Worm (Caenorhabditis elegans) whole organism, young adult: ENCODE results near the gene srh-217.

Experiments used
- F10E7.11 ChIP-seq: sonication (generic microtip); optimal IDR thresholded peaks from 2 replicates; lab custom pipeline; 2017; ENCODE audit warnings: mild to moderate bottlenecking, missing genetic modification characterization, moderate library complexity, missing compliant biosample characterization
- F23B12.7 ChIP-seq: sonication (generic microtip); optimal IDR thresholded peaks from 2 replicates; lab custom pipeline; 2017; ENCODE audit warnings: missing genetic modification characterization, mild to moderate bottlenecking, missing compliant biosample characterization, antibody characterized with exemption, moderate library complexity; ENCODE audit not compliant: insufficient read depth
- F33H1.4 ChIP-seq: fragments of 200-800 bp; sonication (Bioruptor generic); IDR thresholded peaks from 2 replicates; pipeline ENCODE4 v1.3.6; 2022; ENCODE audit warnings: missing genetic modification reagents, missing genetic modification characterization, missing compliant biosample characterization
- F57C9.4 ChIP-seq: sonication (generic microtip); optimal IDR thresholded peaks from 2 replicates; lab custom pipeline; 2017; ENCODE audit warnings: mild to moderate bottlenecking, missing genetic modification characterization, missing compliant biosample characterization
- Y53F4B.3 ChIP-seq: fragments of 200-800 bp; sonication (Bioruptor generic); IDR thresholded peaks from 2 replicates; pipeline ENCODE4 v1.3.6; 2022; ENCODE audit warnings: missing genetic modification reagents, missing genetic modification characterization, missing compliant biosample characterization
- Y95B8A.8 ChIP-seq: fragments of 200-800 bp; sonication (Bioruptor generic); IDR thresholded peaks from 2 replicates; pipeline ENCODE4 v1.3.6; 2022; ENCODE audit warnings: missing genetic modification reagents, missing genetic modification characterization, missing compliant biosample characterization
- ama-1 ChIP-seq, 3 experiments: fragments of 150-350 bp in 1 of 3; sonication (generic microtip) in 2 of 3; optimal IDR thresholded peaks; 2 replicates each; lab custom pipeline; 2014 to 2018; ENCODE audit warnings: missing biosample characterization in 2 of 3, missing genetic modification characterization in 2 of 3, missing genetic modification reagents in 2 of 3
- aptf-3 ChIP-seq: fragments of 200-800 bp; sonication (Bioruptor generic); IDR thresholded peaks from 2 replicates; pipeline ENCODE4 v1.3.6; 2022; ENCODE audit warnings: missing genetic modification characterization, missing compliant biosample characterization
- atf-7 ChIP-seq: sonication (generic microtip); optimal IDR thresholded peaks from 2 replicates; lab custom pipeline; 2017; ENCODE audit warnings: mild to moderate bottlenecking, missing genetic modification characterization, missing compliant biosample characterization
- athp-1 ChIP-seq: sonication (generic microtip); optimal IDR thresholded peaks from 2 replicates; lab custom pipeline; 2017; ENCODE audit warnings: mild to moderate bottlenecking, missing genetic modification characterization, missing compliant biosample characterization
- attf-3 ChIP-seq: fragments of 200-800 bp; sonication (Bioruptor generic); conservative IDR thresholded peaks from 2 replicates; pipeline ENCODE4 v1.3.6; 2022; ENCODE audit warnings: missing genetic modification reagents, missing genetic modification characterization, missing compliant biosample characterization
- cebp-1 ChIP-seq, 2 experiments: fragments of 200-800 bp in 1 of 2; sonication (Bioruptor generic) in 1 of 2; sonication (generic microtip) in 1 of 2; IDR thresholded peaks in 1 of 2; optimal IDR thresholded peaks in 1 of 2; 2 replicates each; pipeline versions ENCODE4 v1.3.6 to Lab custom; 2017 to 2022; ENCODE audit warnings: missing compliant biosample characterization in 2 of 2, missing genetic modification characterization in 2 of 2, mild to moderate bottlenecking in 1 of 2, missing genetic modification reagents in 1 of 2, moderate library complexity in 1 of 2
- chd-7 ChIP-seq: sonication (generic microtip); optimal IDR thresholded peaks from 2 replicates; lab custom pipeline; 2016; ENCODE audit warnings: mild to moderate bottlenecking, missing genetic modification characterization, moderate library complexity, missing compliant biosample characterization
- dox-1 ChIP-seq: fragments of 200-800 bp; sonication (Bioruptor generic); IDR thresholded peaks from 2 replicates; pipeline ENCODE4 v1.3.6; 2022; ENCODE audit warnings: missing genetic modification reagents, missing genetic modification characterization, missing compliant biosample characterization
- egrh-3 ChIP-seq: fragments of 200-800 bp; sonication (Bioruptor generic); IDR thresholded peaks from 2 replicates; pipeline ENCODE4 v1.3.6; 2022; ENCODE audit warnings: missing genetic modification reagents, missing genetic modification characterization, missing compliant biosample characterization
- ets-4 ChIP-seq: fragments of 200-800 bp; sonication (Bioruptor generic); optimal IDR thresholded peaks from 2 replicates; lab custom pipeline; 2018; ENCODE audit warnings: mild to moderate bottlenecking, missing genetic modification characterization, missing compliant biosample characterization
- hlh-26 ChIP-seq: fragments of 200-800 bp; sonication (Bioruptor generic); conservative IDR thresholded peaks from 2 replicates; pipeline ENCODE4 v1.3.6; 2022; ENCODE audit warnings: missing genetic modification reagents, missing genetic modification characterization, missing compliant biosample characterization
- hsf-1 ChIP-seq: fragments of 200-800 bp; sonication (Bioruptor generic); IDR thresholded peaks from 2 replicates; pipeline ENCODE4 v1.3.6; 2022; ENCODE audit warnings: missing genetic modification reagents, missing genetic modification characterization, missing compliant biosample characterization
- lag-1 ChIP-seq: fragments of 200-800 bp; sonication (Bioruptor generic); IDR thresholded peaks from 2 replicates; pipeline ENCODE4 v1.3.6; 2022; ENCODE audit warnings: missing genetic modification reagents, missing genetic modification characterization, missing compliant biosample characterization
- let-607 ChIP-seq, 2 experiments: fragments of 200-800 bp in 1 of 2; sonication (Bioruptor generic) in 1 of 2; sonication (generic microtip) in 1 of 2; optimal IDR thresholded peaks; 2 replicates each; lab custom pipeline; 2016 to 2018; ENCODE audit warnings: mild to moderate bottlenecking in 2 of 2, missing compliant biosample characterization in 2 of 2, missing genetic modification characterization in 2 of 2, moderate library complexity in 2 of 2, missing genotype in 1 of 2
- lin-40 ChIP-seq: sonication (generic microtip); optimal IDR thresholded peaks from 2 replicates; lab custom pipeline; 2016; ENCODE audit warnings: missing genetic modification characterization, mild to moderate bottlenecking, missing compliant biosample characterization, missing genotype, missing genetic modification reagents
- lsl-1 ChIP-seq: fragments of 200-800 bp; sonication (Bioruptor generic); optimal IDR thresholded peaks from 2 replicates; lab custom pipeline; 2018; ENCODE audit warnings: mild to moderate bottlenecking, missing genetic modification characterization, moderate library complexity, missing compliant biosample characterization
- lsy-27 ChIP-seq: sonication (generic microtip); optimal IDR thresholded peaks from 2 replicates; lab custom pipeline; 2017; ENCODE audit warnings: missing genetic modification characterization, mild to moderate bottlenecking, missing compliant biosample characterization, antibody characterized with exemption, missing genotype, borderline replicate concordance; ENCODE audit not compliant: insufficient read depth
- madf-3 ChIP-seq: fragments of 200-800 bp; sonication (Bioruptor generic); IDR thresholded peaks from 2 replicates; pipeline ENCODE4 v1.3.6; 2022; ENCODE audit warnings: missing genetic modification reagents, missing genetic modification characterization, missing compliant biosample characterization
- mxl-1 ChIP-seq: sonication (generic microtip); optimal IDR thresholded peaks from 2 replicates; lab custom pipeline; 2016; ENCODE audit warnings: missing genetic modification characterization, missing compliant biosample characterization
- nfya-2 ChIP-seq: fragments of 200-800 bp; sonication (Bioruptor generic); IDR thresholded peaks from 2 replicates; pipeline ENCODE4 v1.3.6; 2022; ENCODE audit warnings: missing genetic modification reagents, missing genetic modification characterization, missing compliant biosample characterization
- nfyb-1 ChIP-seq: fragments of 200-800 bp; sonication (Bioruptor generic); IDR thresholded peaks from 2 replicates; pipeline ENCODE4 v1.3.6; 2022; ENCODE audit warnings: missing genetic modification reagents, missing genetic modification characterization, missing compliant biosample characterization
- nhr-80 ChIP-seq: sonication (generic microtip); optimal IDR thresholded peaks from 2 replicates; lab custom pipeline; 2016; ENCODE audit warnings: missing genetic modification characterization, missing compliant biosample characterization
- pbrm-1 ChIP-seq: fragments of 200-800 bp; sonication (Bioruptor generic); IDR thresholded peaks from 2 replicates; pipeline ENCODE4 v1.3.6; 2022; ENCODE audit warnings: missing genetic modification reagents, missing genetic modification characterization, missing compliant biosample characterization
- rcor-1 ChIP-seq: fragments of 200-800 bp; sonication (Bioruptor generic); IDR thresholded peaks from 2 replicates; pipeline ENCODE4 v1.3.6; 2022; ENCODE audit warnings: missing genetic modification reagents, missing genetic modification characterization, missing compliant biosample characterization
- repo-1 ChIP-seq: sonication (generic microtip); optimal IDR thresholded peaks from 2 replicates; lab custom pipeline; 2017; ENCODE audit warnings: mild to moderate bottlenecking, missing genetic modification characterization, missing compliant biosample characterization
- rpc-1 ChIP-seq, 2 experiments: fragments of 150-350 bp in 1 of 2; sonication (generic microtip) in 1 of 2; optimal IDR thresholded peaks; 2 replicates each; lab custom pipeline; 2014 to 2018; ENCODE audit warnings: missing biosample characterization in 1 of 2, missing genetic modification characterization in 1 of 2, missing genetic modification reagents in 1 of 2, missing genotype in 1 of 2
- sdz-38 ChIP-seq: sonication (generic microtip); optimal IDR thresholded peaks from 2 replicates; lab custom pipeline; 2016; ENCODE audit warnings: missing genotype, missing genetic modification characterization, missing compliant biosample characterization
- sea-2 ChIP-seq: fragments of 200-800 bp; sonication (Bioruptor generic); IDR thresholded peaks from 2 replicates; pipeline ENCODE4 v1.3.6; 2022; ENCODE audit warnings: missing genetic modification characterization, missing compliant biosample characterization
- snpc-1.3 ChIP-seq: sonication (generic microtip); optimal IDR thresholded peaks from 2 replicates; lab custom pipeline; 2017; ENCODE audit warnings: missing genetic modification characterization, mild to moderate bottlenecking, missing compliant biosample characterization, antibody characterized with exemption, moderate library complexity, missing genotype, missing genetic modification reagents; ENCODE audit not compliant: insufficient read depth
- somi-1 ChIP-seq: fragments of 200-800 bp; sonication (Bioruptor generic); optimal IDR thresholded peaks from 2 replicates; lab custom pipeline; 2018; ENCODE audit warnings: mild to moderate bottlenecking, missing genetic modification characterization, missing compliant biosample characterization
- tbp1 ChIP-seq: fragments of 200-800 bp; sonication (Bioruptor generic); optimal IDR thresholded peaks from 2 replicates; lab custom pipeline; 2018; ENCODE audit warnings: mild to moderate bottlenecking, missing genetic modification characterization, missing compliant biosample characterization
- tlf-1 ChIP-seq: fragments of 200-800 bp; sonication (Bioruptor generic); optimal IDR thresholded peaks from 2 replicates; lab custom pipeline; 2018; ENCODE audit warnings: mild to moderate bottlenecking, missing genetic modification characterization, missing compliant biosample characterization
- unc-62 ChIP-seq: fragments of 150-350 bp; optimal IDR thresholded peaks from 2 replicates; lab custom pipeline; 2014; ENCODE audit warnings: missing biosample characterization, missing genetic modification reagents, missing genetic modification characterization
- zfh-2 ChIP-seq: fragments of 200-800 bp; sonication (Bioruptor generic); conservative IDR thresholded peaks from 2 replicates; pipeline ENCODE4 v1.3.6; 2022; ENCODE audit warnings: missing genetic modification reagents, missing genetic modification characterization, missing compliant biosample characterization
- ztf-3 ChIP-seq: fragments of 200-800 bp; sonication (Bioruptor generic); optimal IDR thresholded peaks from 2 replicates; lab custom pipeline; 2018; ENCODE audit warnings: mild to moderate bottlenecking, missing genetic modification characterization, missing compliant biosample characterization
- ztf-6 ChIP-seq: fragments of 200-800 bp; sonication (Bioruptor generic); IDR thresholded peaks from 2 replicates; pipeline ENCODE4 v1.3.6; 2022; ENCODE audit warnings: missing genetic modification reagents, missing genetic modification characterization, missing compliant biosample characterization

srh-217 gene

DNA sequence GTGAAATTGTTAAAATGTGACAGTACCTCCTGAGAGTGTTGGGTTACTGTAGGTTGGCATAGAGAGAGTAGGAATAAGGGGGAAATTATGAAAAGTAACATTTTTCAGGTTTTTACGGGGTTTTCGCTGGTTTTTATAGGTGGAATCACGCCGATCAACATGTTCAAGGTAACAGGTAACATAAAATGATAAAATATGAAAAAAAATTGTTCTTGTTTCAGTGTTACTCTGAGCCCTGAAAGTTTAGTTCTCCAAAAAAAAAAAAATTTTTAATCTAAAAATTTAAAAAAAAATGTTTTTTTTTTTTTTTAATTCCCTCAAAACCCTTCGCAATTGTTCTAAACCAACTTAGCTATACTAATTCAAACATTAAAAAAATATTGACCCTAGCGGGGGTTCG, 38.4 kb upstream of the srh-217 start, which contains the start of gene Y113G7B.15:
Gene Y113G7B.15, minus strand, starts transcription at position 101 of the 400 bp plus-strand sequence.
- TF ChIP-seq lag-1 (GFP tag; lab: Robert Waterston, UW) (no peak), athp-1 (no peak), rcor-1 (GFP tag; lab: Robert Waterston, UW) (no peak), egrh-3 (GFP tag; lab: Robert Waterston, UW) (no peak), repo-1 (tag; lab: Kevin White, UChicago) (no peak), sdz-38 (no peak)

DNA sequence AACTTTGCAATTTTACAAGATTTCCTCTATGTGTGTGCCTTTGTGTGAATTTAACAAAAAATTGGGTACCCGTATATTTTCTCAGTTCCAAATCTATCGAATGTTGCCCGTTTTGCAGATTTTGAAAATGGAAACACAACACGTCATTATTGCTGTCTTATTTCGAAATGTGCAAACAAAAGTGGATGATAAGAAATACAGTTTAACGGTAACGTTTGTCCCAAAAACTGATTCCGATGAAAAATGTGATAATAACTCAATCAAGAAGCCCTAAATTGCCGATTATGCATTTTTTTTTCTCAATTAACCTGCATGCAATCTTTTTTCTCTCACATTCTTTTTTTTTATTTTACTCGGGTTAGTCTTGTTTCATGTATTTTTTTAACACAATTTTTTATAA, 30.0 kb upstream of the srh-217 start:
- TF ChIP-seq cebp-1 (GFP tag; IDR thresholded peaks at IDR 0.05; lab: Robert Waterston, UW) (no peak), cebp-1 (tag; optimal IDR thresholded peaks at IDR 0.05; lab: Kevin White, UChicago) (peak; percentile 50), nfya-2 (GFP tag; lab: Robert Waterston, UW) (no peak), athp-1 (no peak), hlh-26 (GFP tag; lab: Robert Waterston, UW) (no peak), nhr-80 (peak; percentile 65), sea-2 (GFP tag; lab: Robert Waterston, UW) (no peak), Y53F4B.3 (GFP tag; lab: Robert Waterston, UW) (no peak), mxl-1 (tag; lab: Kevin White, UChicago) (no peak), chd-7 (no peak)

DNA sequence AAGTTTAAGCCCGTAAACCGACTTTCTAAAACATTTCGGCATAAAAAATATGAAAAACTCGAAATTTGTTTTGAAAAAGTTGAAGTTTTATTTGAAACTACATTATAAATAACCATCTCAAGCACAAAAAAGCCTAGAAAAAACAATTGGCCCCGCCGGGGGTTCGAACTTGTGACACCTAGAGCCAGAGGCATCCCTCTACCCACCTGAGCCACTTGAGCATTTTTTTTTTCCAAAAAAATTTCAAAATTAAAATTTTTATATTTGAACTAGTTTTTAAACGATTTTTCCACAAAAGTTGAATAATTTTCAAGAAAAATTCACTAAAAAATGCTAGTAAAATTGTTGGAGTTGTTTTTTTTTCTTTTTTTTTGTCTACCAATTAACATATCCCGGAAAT, 28.4 kb upstream of the srh-217 start:
- TF ChIP-seq atf-7 (tag; lab: Kevin White, UChicago) (no peak), nhr-80 (no peak), rpc-1 (optimal IDR thresholded peaks at IDR 0.05; lab: Kevin White, UChicago) (peak; percentile 15), rpc-1 (tag; optimal IDR thresholded peaks at IDR 0.05; lab: Kevin White, UChicago) (peak; percentile 60), ama-1 (optimal IDR thresholded peaks at IDR 0.05; lab: Kevin White, UChicago) (no peak), ama-1 (GFP tag; optimal IDR thresholded peaks at IDR 0.05; lab: Kevin White, UChicago) (no peak), snpc-1.3 (tag; lab: Kevin White, UChicago) (no peak), nfyb-1 (GFP tag; lab: Robert Waterston, UW) (no peak), somi-1 (no peak), lin-40 (tag; lab: Kevin White, UChicago) (no peak), zfh-2 (no peak), ets-4 (GFP tag; lab: Kevin White, UChicago) (no peak), lsl-1 (GFP tag; lab: Kevin White, UChicago) (no peak), Y95B8A.8 (no peak), F33H1.4 (GFP tag; lab: Robert Waterston, UW) (no peak), ztf-6 (no peak), tbp1 (GFP tag; lab: Kevin White, UChicago) (peak; percentile 63), hsf-1 (no peak), attf-3 (GFP tag; lab: Robert Waterston, UW) (no peak)

DNA sequence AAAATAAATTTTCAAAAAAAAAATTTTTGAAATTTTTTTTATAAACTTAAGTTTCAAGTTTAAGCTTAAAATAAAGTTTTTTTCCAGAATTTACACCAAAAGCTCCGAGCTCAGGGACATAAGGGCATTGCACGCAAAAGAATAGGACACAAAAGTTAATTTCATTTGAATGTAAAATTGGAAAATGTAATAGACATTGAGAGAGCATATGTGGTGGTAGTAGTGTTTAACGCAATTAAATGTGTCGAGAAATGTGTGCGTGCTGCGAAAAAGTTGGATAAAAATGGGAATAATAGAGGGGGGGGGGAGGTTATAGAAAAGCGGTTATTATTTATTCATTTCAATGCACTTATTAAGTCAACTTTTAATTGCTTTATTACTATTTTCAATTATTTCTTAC, 25.3 kb upstream of the srh-217 start:
- TF ChIP-seq let-607 (tag; optimal IDR thresholded peaks at IDR 0.05; lab: Kevin White, UChicago), result no peak
- no peak for TF ChIP-seq madf-3 (GFP tag; lab: Robert Waterston, UW)
- TF ChIP-seq pbrm-1, result no peak
- TF ChIP-seq aptf-3 (GFP tag; lab: Robert Waterston, UW), result no peak
- no peak for TF ChIP-seq atf-7 (tag; lab: Kevin White, UChicago)
- no peak for TF ChIP-seq dox-1
- no peak for TF ChIP-seq Y95B8A.8
- TF ChIP-seq F23B12.7 (tag; lab: Kevin White, UChicago), result no peak
- no peak for TF ChIP-seq ets-4 (GFP tag; lab: Kevin White, UChicago)
- TF ChIP-seq lsy-27 (tag; lab: Kevin White, UChicago), result no peak
- no peak for TF ChIP-seq ztf-3
- TF ChIP-seq tlf-1 (GFP tag; lab: Kevin White, UChicago), result no peak
- no peak for TF ChIP-seq F57C9.4 (tag; lab: Kevin White, UChicago)
- TF ChIP-seq F10E7.11, result no peak
- TF ChIP-seq attf-3 (GFP tag; lab: Robert Waterston, UW), result no peak
- TF ChIP-seq unc-62 (GFP tag; lab: Kevin White, UChicago), result no peak
